Worm (Caenorhabditis elegans): ENCODE data around the gene ZK353.10.

Gene ZK353.10

DNA sequence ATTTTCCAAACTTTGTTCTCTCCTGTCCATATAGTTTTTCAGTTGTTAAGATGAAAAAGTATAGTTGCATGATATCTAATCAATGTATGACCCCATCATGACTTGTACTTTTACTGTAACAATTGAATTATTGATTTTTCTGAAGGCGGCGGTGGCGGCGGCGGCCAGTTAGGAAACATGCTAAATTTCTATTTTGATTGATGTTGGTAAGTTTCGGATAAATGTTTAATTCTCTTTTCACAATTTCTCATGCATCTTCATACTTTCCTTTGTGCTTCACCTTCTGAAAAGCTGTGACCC is 23.7 kb upstream of the ZK353.10 start, which contains the start of gene sor-1:
TSS of gene sor-1 (plus strand) at position 201 of the 300 bp plus-strand sequence.
- TF ChIP-seq sma-3 (GFP tag; optimal IDR thresholded peaks at IDR 0.05) (no peak), snpc-4 (tag; optimal IDR thresholded peaks at IDR 0.05) (no peak), lin-11 (tag; optimal IDR thresholded peaks at IDR 0.05) (no peak), nhr-10 (tag; optimal IDR thresholded peaks at IDR 0.05) (no peak), lin-13 (GFP tag; optimal IDR thresholded peaks at IDR 0.05) (no peak), ztf-4 (tag; optimal IDR thresholded peaks at IDR 0.05) (no peak), nhr-21 (tag; optimal IDR thresholded peaks at IDR 0.05) (no peak), nhr-25 (tag; optimal IDR thresholded peaks at IDR 0.05) (no peak), nhr-6 (tag; optimal IDR thresholded peaks at IDR 0.05) (no peak)

DNA sequence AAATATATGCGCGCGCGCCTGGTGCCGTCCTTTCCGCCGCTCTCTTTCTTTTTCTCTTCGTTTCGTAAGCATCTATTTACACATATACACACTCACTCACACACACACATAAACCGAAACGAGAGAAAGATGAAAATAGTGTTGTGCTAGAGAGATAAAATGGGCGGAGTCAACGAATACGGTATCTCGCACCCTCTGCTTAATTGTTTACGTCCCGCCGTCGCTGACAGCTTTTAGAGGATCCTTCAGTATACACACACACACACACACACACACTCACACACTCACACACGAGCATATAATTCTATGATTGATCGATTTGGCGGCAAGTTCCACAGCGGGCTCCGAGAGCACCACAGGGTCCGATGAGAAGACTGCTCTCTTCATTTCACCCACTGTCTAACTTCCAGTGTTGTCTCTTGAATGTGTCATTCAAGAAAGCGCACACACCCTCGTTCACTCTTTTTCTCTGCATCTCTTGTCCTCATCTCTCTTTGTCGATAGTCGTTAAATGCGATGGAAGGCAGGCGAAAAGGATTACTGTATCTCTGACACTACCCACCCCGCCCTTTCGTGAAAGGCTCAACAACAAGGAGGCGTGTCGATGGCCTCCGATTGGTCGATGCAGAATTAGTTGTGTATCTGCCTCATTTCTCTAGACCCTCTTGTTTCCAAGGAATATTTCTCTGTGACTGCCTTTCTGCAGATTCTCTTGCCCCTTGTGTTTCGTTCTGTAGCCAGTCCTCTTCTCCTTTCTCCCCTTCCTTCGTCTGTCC is 23.2 kb upstream of the ZK353.10 start:
- TF ChIP-seq elt-1 (tag; optimal IDR thresholded peaks at IDR 0.05) (no peak), ztf-11 (tag; optimal IDR thresholded peaks at IDR 0.05) (peak; percentile 49), unc-39 (tag; optimal IDR thresholded peaks at IDR 0.05) (no peak), sma-9 (GFP tag; optimal IDR thresholded peaks at IDR 0.05) (peak; percentile 89), sma-9 (tag; optimal IDR thresholded peaks at IDR 0.05) (no peak), nhr-25 (tag; optimal IDR thresholded peaks at IDR 0.05) (peak; percentile 90), sem-4 (tag; optimal IDR thresholded peaks at IDR 0.05) (peak; percentile 93), dmd-4 (tag; optimal IDR thresholded peaks at IDR 0.05) (no peak), mab-5 (tag; optimal IDR thresholded peaks at IDR 0.05) (peak; percentile 95), lin-11 (tag; optimal IDR thresholded peaks at IDR 0.05) (peak; percentile 94), fos-1 (tag; optimal IDR thresholded peaks at IDR 0.05) (peak; percentile 88), lin-39 (tag; optimal IDR thresholded peaks at IDR 0.05) (peak; percentile 90), lin-13 (GFP tag; optimal IDR thresholded peaks at IDR 0.05) (peak; percentile 93), lsy-2 (tag; optimal IDR thresholded peaks at IDR 0.05) (peak; percentile 95 to 99), zag-1 (tag; optimal IDR thresholded peaks at IDR 0.05) (peak; percentile 89), ZK546.5 (tag; optimal IDR thresholded peaks at IDR 0.05) (peak; percentile 60), gmeb-1 (tag; optimal IDR thresholded peaks at IDR 0.05) (peak; percentile 73), F13H6.1 (tag; optimal IDR thresholded peaks at IDR 0.05) (peak; percentile 98), nhr-21 (tag; optimal IDR thresholded peaks at IDR 0.05) (peak; percentile 90), peb-1 (tag; optimal IDR thresholded peaks at IDR 0.05) (no peak), unc-55 (GFP tag; optimal IDR thresholded peaks at IDR 0.05) (peak; percentile 85), aly-2 (tag; optimal IDR thresholded peaks at IDR 0.05) (no peak), nhr-77 (tag; optimal IDR thresholded peaks at IDR 0.05) (no peak), ceh-16 (tag; optimal IDR thresholded peaks at IDR 0.05) (peak; percentile 20), R02D3.7 (tag; optimal IDR thresholded peaks at IDR 0.05) (peak; percentile 59), nhr-6 (tag; optimal IDR thresholded peaks at IDR 0.05) (peak; percentile 91), nhr-11 (tag; optimal IDR thresholded peaks at IDR 0.05) (no peak), mdl-1 (tag; optimal IDR thresholded peaks at IDR 0.05) (peak; percentile 74 to 90), nhr-237 (tag; optimal IDR thresholded peaks at IDR 0.05) (no peak), alr-1 (tag; optimal IDR thresholded peaks at IDR 0.05) (no peak), ztf-4 (tag; optimal IDR thresholded peaks at IDR 0.05) (peak; percentile 91), blmp-1 (tag; optimal IDR thresholded peaks at IDR 0.05; ENCODE audit: insufficient read depth) (peak; percentile 77), nhr-10 (tag; optimal IDR thresholded peaks at IDR 0.05) (peak; percentile 67), nhr-12 (tag; optimal IDR thresholded peaks at IDR 0.05) (peak; percentile 62), skn-1 (tag; optimal IDR thresholded peaks at IDR 0.05) (no peak), ztf-1 (GFP tag; conservative IDR thresholded peaks at IDR 0.05) (no peak), mbf-1 (tag; optimal IDR thresholded peaks at IDR 0.05) (no peak), ama-1 (optimal IDR thresholded peaks at IDR 0.05) (no peak), snpc-4 (tag; optimal IDR thresholded peaks at IDR 0.05) (peak; percentile 64), ceh-82 (tag; optimal IDR thresholded peaks at IDR 0.05) (peak; percentile 49), egl-27 (tag; optimal IDR thresholded peaks at IDR 0.05) (peak; percentile 77), C34F6.9 (tag; optimal IDR thresholded peaks at IDR 0.05) (peak; percentile 93), sma-3 (GFP tag; optimal IDR thresholded peaks at IDR 0.05) (peak; percentile 90), crh-2 (tag; optimal IDR thresholded peaks at IDR 0.05) (peak; percentile 96), unc-62 (GFP tag; optimal IDR thresholded peaks at IDR 0.05) (peak; percentile 79), elt-3 (tag; optimal IDR thresholded peaks at IDR 0.05) (no peak), nhr-129 (tag; optimal IDR thresholded peaks at IDR 0.05) (peak; percentile 97), nhr-23 (tag; optimal IDR thresholded peaks at IDR 0.05) (no peak), Y55F3AM.14 (GFP tag; optimal IDR thresholded peaks at IDR 0.05) (peak; percentile 88)

All from whole organism, L2 larva.